Fruit fly (Drosophila melanogaster): ENCODE data around the gene Spn77Bc.

The Spn77Bc gene

dm6 chr3L:20342334-20342733, at the start of gene Spn77Bc:
Gene Spn77Bc, plus strand, starts transcription at chr3L:20342634.
- TF ChIP-seq fd59A (GFP tag; optimal IDR thresholded peaks at IDR 0.05) (no peak), CG6792 (GFP tag; optimal IDR thresholded peaks at IDR 0.05) (no peak)

- TF ChIP-seq CG7368 (GFP tag; optimal IDR thresholded peaks at IDR 0.05) (peak; percentile 28), CG8119 (GFP tag; IDR thresholded peaks at IDR 0.05) (no peak)
These were observed 47.3 kb upstream of the Spn77Bc start, which contains the start of gene gogo for dm6 chr3L:20295095-20295494. Gene gogo, minus strand, starts transcription at chr3L:20295133.

- no peak for TF ChIP-seq lz (GFP tag; optimal IDR thresholded peaks at IDR 0.05)
- no peak for TF ChIP-seq CG6163 (GFP tag; IDR thresholded peaks at IDR 0.05)
- no peak for TF ChIP-seq CG31627 (GFP tag; optimal IDR thresholded peaks at IDR 0.05)
- no peak for TF ChIP-seq CG8119 (GFP tag; IDR thresholded peaks at IDR 0.05)
- TF ChIP-seq ss (GFP tag; optimal IDR thresholded peaks at IDR 0.05): no peak
- TF ChIP-seq CG11902 (GFP tag; optimal IDR thresholded peaks at IDR 0.05): no peak
These were observed 45.6 kb upstream of the Spn77Bc start, which contains the start of gene FRG1 for dm6 chr3L:20296797-20297196. Gene FRG1, minus strand, starts transcription at chr3L:20296971.

- no peak for TF ChIP-seq CG10669 (GFP tag; optimal IDR thresholded peaks at IDR 0.05)
- no peak for TF ChIP-seq CG6854 (GFP tag; optimal IDR thresholded peaks at IDR 0.05)
- TF ChIP-seq Met (GFP tag; optimal IDR thresholded peaks at IDR 0.05): no peak
- no peak for TF ChIP-seq CG34406 (GFP tag; optimal IDR thresholded peaks at IDR 0.05)
- TF ChIP-seq CG11762 (GFP tag; optimal IDR thresholded peaks at IDR 0.05; ENCODE audit: insufficient read depth): no peak
- TF ChIP-seq CG7368 (GFP tag; optimal IDR thresholded peaks at IDR 0.05): no peak
- no peak for TF ChIP-seq fkh (GFP tag; optimal IDR thresholded peaks at IDR 0.05)
- TF ChIP-seq CG16779 (tag; optimal IDR thresholded peaks at IDR 0.05): no peak
- TF ChIP-seq esn (GFP tag; optimal IDR thresholded peaks at IDR 0.05): no peak
- no peak for TF ChIP-seq CG6163 (GFP tag; IDR thresholded peaks at IDR 0.05)
These were observed 43.3 kb upstream of the Spn77Bc start, which contains the start of gene SCCRO4 for dm6 chr3L:20299110-20299509. Gene SCCRO4, plus strand, starts transcription at chr3L:20299410.

dm6 chr3L:20302081-20302630, 40.3 kb upstream of the Spn77Bc start, which contains the start of gene Pex23:
Gene Pex23, minus strand, starts transcription at chr3L:20302141.
- TF ChIP-seq CG4318 (GFP tag; optimal IDR thresholded peaks at IDR 0.05): no peak
- TF ChIP-seq achi (GFP tag; optimal IDR thresholded peaks at IDR 0.05): peak; percentile 70
- TF ChIP-seq Gug (GFP tag; IDR thresholded peaks at IDR 0.05): peak; percentile 70; the same call in 1 of the 2 replicates
- TF ChIP-seq dsx (GFP tag; optimal IDR thresholded peaks at IDR 0.05; ENCODE audit: poor library complexity, severe bottlenecking): no peak
- TF ChIP-seq CG16779 (tag; optimal IDR thresholded peaks at IDR 0.05): no peak
- peak; percentile 9 for TF ChIP-seq Eip93F (GFP tag; optimal IDR thresholded peaks at IDR 0.05)
- peak; percentile 15 for TF ChIP-seq CG8319 (GFP tag; optimal IDR thresholded peaks at IDR 0.05)
- TF ChIP-seq fkh (GFP tag; optimal IDR thresholded peaks at IDR 0.05): no peak
- TF ChIP-seq svp (GFP tag): no peak
- TF ChIP-seq CG15336 (GFP tag; IDR thresholded peaks at IDR 0.05): 0 out of 2 replicates have a peak, but pooled peaks have one; percentile 46
- TF ChIP-seq Sox15 (GFP tag; optimal IDR thresholded peaks at IDR 0.05): peak; percentile 76
- TF ChIP-seq CG10669 (GFP tag; optimal IDR thresholded peaks at IDR 0.05): no peak
- no peak for TF ChIP-seq CG9139 (GFP tag; optimal IDR thresholded peaks at IDR 0.05)
- TF ChIP-seq CG11762 (GFP tag; optimal IDR thresholded peaks at IDR 0.05; ENCODE audit: insufficient read depth): peak; percentile 42
- peak; percentile 59 for TF ChIP-seq CG8632 (GFP tag; optimal IDR thresholded peaks at IDR 0.05)
- no peak for TF ChIP-seq fd85E (GFP tag; optimal IDR thresholded peaks at IDR 0.05)
- peak; percentile 58; the same call in 1 of the 2 replicates for TF ChIP-seq CG11294 (GFP tag; IDR thresholded peaks at IDR 0.05)
- TF ChIP-seq CG34406 (GFP tag; optimal IDR thresholded peaks at IDR 0.05): no peak
- TF ChIP-seq Ets21C (GFP tag; optimal IDR thresholded peaks at IDR 0.05): peak; percentile 74
- peak; percentile 36 for TF ChIP-seq CG7368 (GFP tag; optimal IDR thresholded peaks at IDR 0.05)
- no peak for TF ChIP-seq Eip78C (GFP tag)
- no peak for TF ChIP-seq vri (GFP tag; optimal IDR thresholded peaks at IDR 0.05)
- no peak for TF ChIP-seq CG32006 (GFP tag; optimal IDR thresholded peaks at IDR 0.05)
- peak; percentile 80 for TF ChIP-seq CG31627 (GFP tag; optimal IDR thresholded peaks at IDR 0.05)
- peak; percentile 80 for TF ChIP-seq eg (GFP tag; IDR thresholded peaks at IDR 0.05)
- TF ChIP-seq Hr39 (GFP tag; optimal IDR thresholded peaks at IDR 0.05): peak; percentile 81
- peak; percentile 72 for TF ChIP-seq CG3919 (GFP tag; optimal IDR thresholded peaks at IDR 0.05)
- no peak for TF ChIP-seq Hr4 (GFP tag; optimal IDR thresholded peaks at IDR 0.05)
- no peak for TF ChIP-seq net (GFP tag; optimal IDR thresholded peaks at IDR 0.05)
- peak; percentile 46 for TF ChIP-seq CG6792 (GFP tag; optimal IDR thresholded peaks at IDR 0.05)
- no peak for TF ChIP-seq acj6 (GFP tag; optimal IDR thresholded peaks at IDR 0.05)
- TF ChIP-seq OdsH (GFP tag; optimal IDR thresholded peaks at IDR 0.05): no peak
- peak; percentile 84 for TF ChIP-seq esn (GFP tag; optimal IDR thresholded peaks at IDR 0.05)
- no peak for TF ChIP-seq Sox14 (GFP tag; optimal IDR thresholded peaks at IDR 0.05)
- TF ChIP-seq ss (GFP tag; optimal IDR thresholded peaks at IDR 0.05): no peak
